Worm (Caenorhabditis elegans) whole organism, midembryonic: Measurements from ENCODE around the gene srp-3.

Experiments used
- flt-1 ChIP-seq: fragments of 200-800 bp; sonication (Bioruptor generic); IDR thresholded peaks from 2 replicates; pipeline ENCODE4 v1.3.6; 2022; ENCODE audit warnings: missing genetic modification characterization, missing compliant biosample characterization
- med-1 ChIP-seq: sonication (generic microtip); optimal IDR thresholded peaks from 2 replicates; lab custom pipeline; 2017; ENCODE audit warnings: missing genetic modification characterization, mild to moderate bottlenecking, missing compliant biosample characterization, antibody characterized with exemption, missing genetic modification reagents; ENCODE audit not compliant: insufficient read depth
- ref-1 ChIP-seq: fragments of 200-800 bp; sonication (Bioruptor generic); conservative IDR thresholded peaks from 2 replicates; pipeline ENCODE4 v1.3.6; 2022; ENCODE audit warnings: missing genetic modification reagents, missing genetic modification characterization, missing compliant biosample characterization
- tab-1 ChIP-seq: fragments of 200-800 bp; sonication (Bioruptor generic); IDR thresholded peaks from 2 replicates; pipeline ENCODE4 v1.3.6; 2022; ENCODE audit warnings: missing genetic modification characterization, missing compliant biosample characterization
- ztf-23 ChIP-seq: fragments of 200-800 bp; sonication (Bioruptor generic); IDR thresholded peaks from 2 replicates; pipeline ENCODE4 v1.3.6; 2022; ENCODE audit warnings: missing genetic modification reagents, missing genetic modification characterization, missing compliant biosample characterization

DNA sequence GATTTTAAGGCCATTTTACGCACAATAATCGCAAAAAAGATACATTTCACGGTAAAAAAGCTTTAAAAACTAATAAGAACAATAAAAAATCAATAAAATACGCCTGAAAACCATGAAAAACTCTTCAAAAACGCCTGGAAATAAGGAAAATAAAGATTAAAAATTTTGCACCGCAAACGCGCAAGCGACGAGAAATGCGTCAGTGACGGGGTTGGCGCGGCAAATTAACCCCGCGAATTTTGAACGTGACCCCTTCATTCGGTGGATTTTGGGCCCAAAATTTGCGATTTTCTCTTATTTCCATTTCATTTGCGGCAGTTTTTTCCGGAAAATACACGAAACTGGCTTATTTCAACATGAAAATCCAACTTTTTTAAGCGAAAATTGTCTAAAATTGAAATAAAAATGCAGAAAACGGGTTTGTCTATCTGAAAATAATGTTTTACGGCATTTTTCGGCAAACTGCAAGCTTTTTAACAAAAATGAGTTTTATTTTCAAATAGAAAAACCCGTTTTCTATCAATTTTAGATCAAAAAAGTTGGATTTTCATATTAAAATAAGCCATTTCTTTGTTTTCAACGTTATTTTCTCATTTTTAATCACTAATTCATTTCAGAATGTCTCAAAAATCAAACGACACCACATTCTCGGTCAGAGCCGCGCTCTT is 39.9 kb upstream of the srp-3 start, which contains the start of gene knl-3:
- TF ChIP-seq flt-1: peak; percentile 75; the same call in 1 of the 2 replicates
- peak; percentile 48 for TF ChIP-seq med-1 (GFP tag; lab: Kevin White, UChicago)
- peak; percentile 76 for TF ChIP-seq ztf-23 (GFP tag; lab: Robert Waterston, UW)
- peak; percentile 75; the same call in 1 of the 2 replicates for TF ChIP-seq tab-1
- no peak for TF ChIP-seq ref-1 (GFP tag; lab: Robert Waterston, UW)
